Fruit fly (Drosophila melanogaster) whole organism, embryonic: ENCODE data around the gene CG4586.

Experiments
- Aef1 ChIP-seq: fragments of 200-800 bp; sonication (Bioruptor generic); IDR thresholded peaks from 3 replicates; pipeline ENCODE4 v1.3.6; 2022; ENCODE audit warnings: missing biosample characterization, missing genetic modification characterization
- B-H1 ChIP-seq: fragments of 200-800 bp; sonication (Bioruptor generic); IDR thresholded peaks from 3 replicates; pipeline ENCODE4 v1.3.6; 2022; ENCODE audit warnings: missing biosample characterization, missing genetic modification characterization
- CG10979 ChIP-seq: fragments of 200-800 bp; sonication (Bioruptor generic); optimal IDR thresholded peaks from 2 replicates; lab custom pipeline; 2018; ENCODE audit warnings: missing biosample characterization, mild to moderate bottlenecking, missing genetic modification characterization, moderate library complexity
- CG11093 ChIP-seq: fragments of 200-800 bp; sonication (Bioruptor generic); IDR thresholded peaks from 3 replicates; pipeline ENCODE4 v1.3.6; 2022; ENCODE audit warnings: missing biosample characterization, missing genetic modification characterization
- CG11504 ChIP-seq: fragments of 200-800 bp; sonication (Bioruptor generic); optimal IDR thresholded peaks from 3 replicates; lab custom pipeline; 2019; ENCODE audit warnings: missing biosample characterization, mild to moderate bottlenecking, missing genetic modification characterization, moderate library complexity
- CG11695 ChIP-seq: fragments of 200-800 bp; sonication (Bioruptor generic); IDR thresholded peaks from 3 replicates; pipeline ENCODE4 v1.3.6; 2022; ENCODE audit warnings: missing biosample characterization, missing genetic modification characterization
- CG12104 ChIP-seq: fragments of 200-800 bp; sonication (Bioruptor generic); optimal IDR thresholded peaks from 3 replicates; lab custom pipeline; 2016; ENCODE audit warnings: missing biosample characterization, missing genetic modification characterization
- CG1233 ChIP-seq: fragments of 200-800 bp; sonication (Bioruptor generic); optimal IDR thresholded peaks from 4 replicates; lab custom pipeline; 2018; ENCODE audit warnings: missing biosample characterization, mild to moderate bottlenecking, missing genetic modification characterization
- CG15696 ChIP-seq: fragments of 200-800 bp; sonication (Bioruptor generic); optimal IDR thresholded peaks from 2 replicates; lab custom pipeline; 2019; ENCODE audit warnings: missing biosample characterization, mild to moderate bottlenecking, missing genetic modification characterization, moderate library complexity
- CG16779 ChIP-seq: fragments of 200-800 bp; sonication (Bioruptor generic); IDR thresholded peaks from 2 replicates; pipeline ENCODE4 v1.3.6; 2022; ENCODE audit warnings: missing biosample characterization, missing genetic modification characterization
- CG16813 ChIP-seq: fragments of 200-800 bp; sonication (Bioruptor generic); IDR thresholded peaks from 3 replicates; pipeline ENCODE4 v1.3.6; 2022; ENCODE audit warnings: missing biosample characterization, missing genetic modification characterization; ENCODE audit not compliant: partially characterized antibody
- CG17361 ChIP-seq: fragments of 200-800 bp; sonication (Bioruptor generic); IDR thresholded peaks from 3 replicates; pipeline ENCODE4 v1.3.6; 2022; ENCODE audit warnings: missing biosample characterization, missing genetic modification characterization
- CG17912 ChIP-seq: fragments of 200-800 bp; sonication (Bioruptor generic); optimal IDR thresholded peaks from 2 replicates; lab custom pipeline; 2018; ENCODE audit warnings: missing biosample characterization, mild to moderate bottlenecking, missing genetic modification characterization
- CG32772 ChIP-seq: fragments of 200-800 bp; sonication (Bioruptor generic); IDR thresholded peaks from 2 replicates; pipeline ENCODE4 v1.3.6; 2022; ENCODE audit warnings: missing biosample characterization, missing genetic modification characterization
- CG33557 ChIP-seq: fragments of 200-800 bp; sonication (Bioruptor generic); optimal IDR thresholded peaks from 2 replicates; lab custom pipeline; 2019; ENCODE audit warnings: missing biosample characterization, mild to moderate bottlenecking, missing genetic modification characterization, moderate library complexity
- CG34376 ChIP-seq: fragments of 200-800 bp; sonication (Bioruptor generic); optimal IDR thresholded peaks from 2 replicates; lab custom pipeline; 2018; ENCODE audit warnings: missing biosample characterization, mild to moderate bottlenecking, missing genetic modification characterization
- CG3838 ChIP-seq: fragments of 200-800 bp; sonication (Bioruptor generic); optimal IDR thresholded peaks from 3 replicates; lab custom pipeline; 2016; ENCODE audit warnings: missing biosample characterization, missing genetic modification characterization
- CG4360 ChIP-seq: fragments of 200-800 bp; sonication (Bioruptor generic); IDR thresholded peaks from 2 replicates; pipeline ENCODE4 v1.3.6; 2022; ENCODE audit warnings: missing biosample characterization, missing genetic modification characterization
- CG6854 ChIP-seq: fragments of 200-800 bp; sonication (Bioruptor generic); optimal IDR thresholded peaks from 3 replicates; lab custom pipeline; 2017; ENCODE audit warnings: missing biosample characterization, mild to moderate bottlenecking, missing genetic modification characterization
- CG7372 ChIP-seq: fragments of 200-800 bp; sonication (Bioruptor generic); IDR thresholded peaks from 2 replicates; pipeline ENCODE4 v1.3.6; 2022; ENCODE audit warnings: missing biosample characterization, missing genetic modification characterization
- CG8388 ChIP-seq: fragments of 200-800 bp; sonication (Bioruptor generic); optimal IDR thresholded peaks from 2 replicates; lab custom pipeline; 2019; ENCODE audit warnings: missing biosample characterization, mild to moderate bottlenecking, missing genetic modification characterization, moderate library complexity
- CG8944 ChIP-seq: fragments of 200-800 bp; sonication (Bioruptor generic); optimal IDR thresholded peaks from 3 replicates; lab custom pipeline; 2016; ENCODE audit warnings: missing biosample characterization, missing genetic modification characterization
- CG9876 ChIP-seq: fragments of 200-800 bp; sonication (Bioruptor generic); optimal IDR thresholded peaks from 2 replicates; lab custom pipeline; 2016; ENCODE audit warnings: missing biosample characterization, missing genetic modification characterization
- Dfd ChIP-seq, 2 experiments: fragments of >200 bp; optimal IDR thresholded peaks; 2 replicates each; lab custom pipeline; 2017; ENCODE audit warnings: missing biosample characterization in 2 of 2, missing genetic modification characterization in 2 of 2
- Ets97D ChIP-seq: fragments of 200-800 bp; sonication (Bioruptor generic); optimal IDR thresholded peaks from 3 replicates; lab custom pipeline; 2016; ENCODE audit warnings: missing biosample characterization, missing genetic modification characterization
- GATAe ChIP-seq: fragments of 200-800 bp; sonication (Bioruptor generic); conservative IDR thresholded peaks from 2 replicates; pipeline ENCODE4 v1.3.6; 2022; ENCODE audit warnings: missing biosample characterization, missing genetic modification characterization
- H15 ChIP-seq: fragments of 200-800 bp; sonication (Bioruptor generic); IDR thresholded peaks from 3 replicates; pipeline ENCODE4 v1.3.6; 2022; ENCODE audit warnings: missing biosample characterization, missing genetic modification characterization
- HLH4C ChIP-seq: fragments of 200-800 bp; sonication (Bioruptor generic); IDR thresholded peaks from 3 replicates; pipeline ENCODE4 v1.3.6; 2022; ENCODE audit warnings: missing biosample characterization, missing genetic modification characterization; ENCODE audit not compliant: partially characterized antibody
- Hr3 ChIP-seq: fragments of 200-800 bp; sonication (Bioruptor generic); optimal IDR thresholded peaks from 3 replicates; lab custom pipeline; 2016; ENCODE audit warnings: missing biosample characterization, missing genetic modification characterization
- Jarid2 ChIP-seq: fragments of 200-800 bp; sonication (Bioruptor generic); optimal IDR thresholded peaks from 3 replicates; lab custom pipeline; 2017; ENCODE audit warnings: mild to moderate bottlenecking, missing biosample characterization, missing genetic modification reagents, missing genetic modification characterization
- Lim3 ChIP-seq: fragments of 200-800 bp; sonication (Bioruptor generic); IDR thresholded peaks from 2 replicates; pipeline ENCODE4 v1.3.6; 2022; ENCODE audit warnings: missing biosample characterization, missing genetic modification characterization
- MESR4 ChIP-seq: fragments of 200-800 bp; sonication (Bioruptor generic); optimal IDR thresholded peaks from 2 replicates; lab custom pipeline; 2018; ENCODE audit warnings: missing biosample characterization, mild to moderate bottlenecking, missing genetic modification characterization, moderate library complexity
- Neu2 ChIP-seq: fragments of 200-800 bp; sonication (Bioruptor generic); optimal IDR thresholded peaks from 3 replicates; lab custom pipeline; 2016; ENCODE audit warnings: missing biosample characterization, missing genetic modification characterization, borderline replicate concordance
- Nf-YC ChIP-seq: fragments of 200-800 bp; optimal IDR thresholded peaks from 3 replicates; lab custom pipeline; 2019; ENCODE audit warnings: missing biosample characterization, mild to moderate bottlenecking, missing genetic modification characterization, moderate library complexity
- Pdp1 ChIP-seq, 2 experiments: fragments of 200-800 bp; sonication (Bioruptor generic); optimal IDR thresholded peaks; 3 replicates each; lab custom pipeline; 2016; ENCODE audit warnings: missing biosample characterization in 2 of 2, missing genetic modification characterization in 2 of 2, mild to moderate bottlenecking in 1 of 2, moderate library complexity in 1 of 2
- Six4 ChIP-seq: fragments of 200-800 bp; sonication (Bioruptor generic); optimal IDR thresholded peaks from 2 replicates; lab custom pipeline; 2016; ENCODE audit warnings: missing biosample characterization, missing genetic modification characterization
- Xrp1 ChIP-seq: fragments of 200-800 bp; sonication (Bioruptor generic); IDR thresholded peaks from 2 replicates; pipeline ENCODE4 v1.3.6; 2022; ENCODE audit warnings: missing biosample characterization, missing genetic modification characterization
- da ChIP-seq: fragments of 200-800 bp; sonication (Bioruptor generic); optimal IDR thresholded peaks from 2 replicates; lab custom pipeline; 2016; ENCODE audit warnings: missing biosample characterization, missing genetic modification characterization
- gcm ChIP-seq: fragments of 200-800 bp; sonication (Bioruptor generic); optimal IDR thresholded peaks from 2 replicates; lab custom pipeline; 2019; ENCODE audit warnings: missing biosample characterization, mild to moderate bottlenecking, missing genetic modification characterization, moderate library complexity
- ham ChIP-seq: fragments of 200-800 bp; sonication (Bioruptor generic); IDR thresholded peaks from 2 replicates; pipeline ENCODE4 v1.3.6; 2022; ENCODE audit warnings: missing biosample characterization, missing genetic modification characterization
- inv ChIP-seq: fragments of 200-800 bp; sonication (Bioruptor generic); IDR thresholded peaks from 2 replicates; pipeline ENCODE4 v1.3.6; 2022; ENCODE audit warnings: missing biosample characterization, missing genetic modification characterization; ENCODE audit not compliant: partially characterized antibody
- klu ChIP-seq: fragments of 200-800 bp; sonication (Bioruptor generic); IDR thresholded peaks from 2 replicates; pipeline ENCODE4 v1.3.6; 2022; ENCODE audit warnings: missing biosample characterization, missing genetic modification characterization
- luna ChIP-seq: fragments of 200-800 bp; sonication (Bioruptor generic); optimal IDR thresholded peaks from 2 replicates; lab custom pipeline; 2016; ENCODE audit warnings: missing biosample characterization, missing genetic modification characterization
- nau ChIP-seq: fragments of 200-800 bp; sonication (Bioruptor generic); optimal IDR thresholded peaks from 3 replicates; lab custom pipeline; 2017; ENCODE audit warnings: missing biosample characterization, mild to moderate bottlenecking, missing genetic modification characterization, missing genetic modification reagents
- sc ChIP-seq, 3 experiments: fragments of >200 bp in 2 of 3; fragments of 200-800 bp in 1 of 3; sonication (Bioruptor generic) in 1 of 3; optimal IDR thresholded peaks; 2 replicates in 2 of 3; 3 replicates in 1 of 3; lab custom pipeline; 2017; ENCODE audit warnings: mild to moderate bottlenecking in 1 of 3, missing biosample characterization in 1 of 3, missing genetic modification characterization in 1 of 3, missing genetic modification reagents in 1 of 3
- seq ChIP-seq: fragments of 200-800 bp; sonication (Bioruptor generic); IDR thresholded peaks from 2 replicates; pipeline ENCODE4 v1.3.6; 2022; ENCODE audit warnings: missing biosample characterization, missing genetic modification characterization
- sqz ChIP-seq: fragments of 200-800 bp; sonication (Bioruptor generic); optimal IDR thresholded peaks from 3 replicates; lab custom pipeline; 2018; ENCODE audit warnings: missing biosample characterization, mild to moderate bottlenecking, missing genetic modification characterization
- trem ChIP-seq: fragments of 200-800 bp; optimal IDR thresholded peaks from 3 replicates; lab custom pipeline; 2019; ENCODE audit warnings: missing biosample characterization, mild to moderate bottlenecking, missing genetic modification characterization, moderate library complexity
- twi ChIP-seq: fragments of 200-800 bp; optimal IDR thresholded peaks from 2 replicates; lab custom pipeline; 2019; ENCODE audit warnings: missing biosample characterization, mild to moderate bottlenecking, missing genetic modification characterization, moderate library complexity
- yki ChIP-seq: fragments of >200 bp; optimal IDR thresholded peaks from 3 replicates; lab custom pipeline; 2018

The CG4586 gene

dm6 chrX:7014931-7015428 lies 45.3 kb downstream of the CG4586 start (continued):
- TF ChIP-seq Nf-YC (tag; lab: Kevin White, UChicago) = peak; percentile 39
- no peak for TF ChIP-seq Lim3
- no peak; the same call in 2 of the 3 replicates for TF ChIP-seq B-H1 (GFP tag; lab: Robert Waterston, UW)
- TF ChIP-seq CG15696 (tag; lab: Kevin White, UChicago) = peak; percentile 18
- no peak for TF ChIP-seq CG4360 (GFP tag; lab: Robert Waterston, UW)
- TF ChIP-seq CG3838 (GFP tag; lab: Kevin White, UChicago) = no peak
- peak; percentile 75 for TF ChIP-seq Ets97D (GFP tag; lab: Kevin White, UChicago)
- TF ChIP-seq trem (tag; lab: Kevin White, UChicago) = peak; percentile 48
- TF ChIP-seq CG8944 (GFP tag; lab: Kevin White, UChicago) = no peak
- peak; percentile 64 to 68 for TF ChIP-seq Pdp1 (GFP tag; optimal IDR thresholded peaks at IDR 0.05; lab: Kevin White, UChicago)
- TF ChIP-seq inv (GFP tag; lab: Robert Waterston, UW) = no peak
- no peak for TF ChIP-seq Neu2
- no peak for TF ChIP-seq klu
- TF ChIP-seq seq (GFP tag; lab: Robert Waterston, UW) = no peak
- no peak for TF ChIP-seq sqz (GFP tag; lab: Kevin White, UChicago)
- TF ChIP-seq CG17912 (GFP tag; lab: Kevin White, UChicago) = peak; percentile 21
- TF ChIP-seq CG9876 (GFP tag; lab: Kevin White, UChicago) = no peak
- peak; percentile 18 for TF ChIP-seq CG1233 (GFP tag; lab: Kevin White, UChicago)
- TF ChIP-seq Jarid2 (GFP tag; lab: Kevin White, UChicago) = no peak
- no peak for TF ChIP-seq CG33557 (GFP tag; lab: Kevin White, UChicago)
- no peak for TF ChIP-seq sc (optimal IDR thresholded peaks at IDR 0.05; lab: Kevin White, UChicago)
- TF ChIP-seq sc (GFP tag; optimal IDR thresholded peaks at IDR 0.05; lab: Kevin White, UChicago) = no peak
- TF ChIP-seq twi = no peak
- TF ChIP-seq CG7372 = no peak
- peak; percentile 4 for TF ChIP-seq luna
- peak; percentile 21 for TF ChIP-seq MESR4 (GFP tag; lab: Kevin White, UChicago)
- no peak for TF ChIP-seq CG34376 (GFP tag; lab: Kevin White, UChicago)
- peak; percentile 64 for TF ChIP-seq CG16813 (GFP tag; lab: Robert Waterston, UW)
- TF ChIP-seq CG10979 (tag; lab: Kevin White, UChicago) = peak; percentile 26
- no peak for TF ChIP-seq Dfd (GFP tag; optimal IDR thresholded peaks at IDR 0.05; lab: Kevin White, UChicago)
- TF ChIP-seq HLH4C (GFP tag; lab: Robert Waterston, UW) = no peak
- no peak for TF ChIP-seq gcm (GFP tag; lab: Kevin White, UChicago)
- TF ChIP-seq CG32772 (GFP tag; lab: Robert Waterston, UW) = peak; percentile 8; the same call in 1 of the 2 replicates
- no peak for TF ChIP-seq Six4 (GFP tag; lab: Kevin White, UChicago)
- TF ChIP-seq Hr3 = peak; percentile 10
- no peak for TF ChIP-seq GATAe (GFP tag; lab: Robert Waterston, UW)
- peak; percentile 61; the same call in 2 of the 3 replicates for TF ChIP-seq CG11695 (GFP tag; lab: Robert Waterston, UW)
- TF ChIP-seq Xrp1 (GFP tag; lab: Robert Waterston, UW) = peak; percentile 55
- TF ChIP-seq ham (GFP tag; lab: Robert Waterston, UW) = no peak
- 0 out of 3 replicates have a peak, but pooled peaks have one; percentile 8 for TF ChIP-seq H15 (GFP tag; lab: Robert Waterston, UW)
- no peak for TF ChIP-seq da
- no peak for TF ChIP-seq nau (GFP tag; lab: Kevin White, UChicago)
- no peak for TF ChIP-seq CG16779 (GFP tag; lab: Robert Waterston, UW)
- TF ChIP-seq CG6854 (GFP tag; lab: Kevin White, UChicago) = no peak
- TF ChIP-seq CG11093 (GFP tag; lab: Robert Waterston, UW) = peak; percentile 45; the same call in 2 of the 3 replicates
- no peak for TF ChIP-seq yki (lab: Kevin White, UChicago)
- peak; percentile 61 for TF ChIP-seq CG11504 (tag; lab: Kevin White, UChicago)
- 0 out of 3 replicates have a peak, but pooled peaks have one; percentile 42 for TF ChIP-seq CG17361 (GFP tag; lab: Robert Waterston, UW)
- TF ChIP-seq Aef1 = peak; percentile 52
- TF ChIP-seq CG12104 (GFP tag; lab: Kevin White, UChicago) = no peak
- TF ChIP-seq CG8388 (GFP tag; lab: Kevin White, UChicago) = peak; percentile 39
